Fruit fly (Drosophila melanogaster): ENCODE data around the gene Vps33B.
A peak's percentile ranks its signal among the peaks of the same experiment; 100 is the strongest.

Gene Vps33B

DNA sequence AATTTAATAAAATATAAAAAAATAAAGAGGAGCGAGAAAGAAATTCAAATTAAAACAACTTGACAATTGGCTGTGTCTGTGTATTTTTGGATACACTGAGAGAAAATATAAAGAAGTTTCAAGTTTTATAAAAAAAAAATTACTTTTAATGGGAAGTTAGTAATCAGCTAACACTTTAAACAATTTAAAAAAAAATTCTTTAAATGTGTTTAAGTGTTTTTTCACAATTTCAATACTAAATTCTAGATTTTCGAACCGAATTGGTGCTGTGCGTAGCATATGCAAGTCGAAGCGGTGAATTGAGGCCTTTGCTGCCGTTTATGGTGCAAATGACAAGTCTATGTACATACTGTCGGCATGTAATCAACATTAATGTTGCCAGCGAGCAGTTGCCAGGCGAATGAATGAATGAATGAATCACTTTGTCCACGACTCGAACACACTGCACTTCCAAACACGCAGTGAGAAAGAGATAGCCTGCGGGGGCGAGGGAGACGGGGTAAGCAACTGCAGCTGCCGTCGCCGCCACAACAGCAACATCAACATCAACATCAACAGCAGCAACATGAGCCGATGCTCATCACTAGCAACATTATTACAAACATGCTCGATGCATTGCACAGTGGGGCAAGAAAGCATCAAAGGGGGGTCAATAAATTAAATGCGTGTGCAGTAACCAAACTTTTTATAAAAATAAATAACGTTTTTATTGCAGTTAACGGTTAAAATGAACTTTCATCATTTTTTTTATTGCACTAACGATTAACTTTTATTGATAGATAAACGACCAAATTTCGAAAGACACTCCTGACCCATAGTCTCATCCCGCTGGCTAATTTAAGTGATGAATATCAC, 27.5 kb upstream of the Vps33B start (continued):
- TF ChIP-seq Spps (tag; optimal IDR thresholded peaks at IDR 0.05) (peak; percentile 79), HLH54F (GFP tag; optimal IDR thresholded peaks at IDR 0.05) (peak; percentile 4), gsb-n (tag; optimal IDR thresholded peaks at IDR 0.05) (peak; percentile 71), nmo (GFP tag; optimal IDR thresholded peaks at IDR 0.05) (peak; percentile 87), CG18619 (GFP tag; optimal IDR thresholded peaks at IDR 0.05) (peak; percentile 14), D19A (tag; optimal IDR thresholded peaks at IDR 0.05) (peak; percentile 62), nom (GFP tag; optimal IDR thresholded peaks at IDR 0.05) (peak; percentile 69), D (optimal IDR thresholded peaks at IDR 0.05) (no peak), D (GFP tag; optimal IDR thresholded peaks at IDR 0.05) (peak; percentile 60), Nf-YA (GFP tag; IDR thresholded peaks at IDR 0.05) (peak; percentile 52; the same call in 1 of the 2 replicates), Mes4 (GFP tag; optimal IDR thresholded peaks at IDR 0.05) (peak; percentile 57), Nf-YB (GFP tag; optimal IDR thresholded peaks at IDR 0.05) (peak; percentile 43), HLH3B (GFP tag; IDR thresholded peaks at IDR 0.05) (peak; percentile 79), so (GFP tag; IDR thresholded peaks at IDR 0.05) (peak; percentile 55; the same call in 1 of the 3 replicates), Awh (GFP tag; IDR thresholded peaks at IDR 0.05) (peak; percentile 84), zfh1 (GFP tag; IDR thresholded peaks at IDR 0.05) (peak; percentile 86), Dref (GFP tag; IDR thresholded peaks at IDR 0.05) (no peak), zen2 (GFP tag; IDR thresholded peaks at IDR 0.05; ENCODE audit: partially characterized antibody) (no peak), gsb (GFP tag; IDR thresholded peaks at IDR 0.05) (0 out of 2 replicates have a peak, but pooled peaks have one; percentile 33), Xbp1 (GFP tag; optimal IDR thresholded peaks at IDR 0.05) (peak; percentile 57), CG2875 (GFP tag; optimal IDR thresholded peaks at IDR 0.05) (peak; percentile 84), twi (tag; optimal IDR thresholded peaks at IDR 0.05) (peak; percentile 3), CG8765 (GFP tag; IDR thresholded peaks at IDR 0.05) (peak; percentile 35; the same call in 1 of the 2 replicates), C15 (GFP tag; IDR thresholded peaks at IDR 0.05) (no peak), CG18599 (GFP tag; optimal IDR thresholded peaks at IDR 0.05) (peak; percentile 28), Xrp1 (GFP tag; IDR thresholded peaks at IDR 0.05) (peak; percentile 90), bcd (GFP tag; optimal IDR thresholded peaks at IDR 0.05) (peak; percentile 63), lab (GFP tag; optimal IDR thresholded peaks at IDR 0.05) (peak; percentile 40), stwl (tag; optimal IDR thresholded peaks at IDR 0.05) (no peak), CG17385 (GFP tag; optimal IDR thresholded peaks at IDR 0.05) (peak; percentile 32), ewg (GFP tag; optimal IDR thresholded peaks at IDR 0.05) (peak; percentile 68), CG13424 (tag; optimal IDR thresholded peaks at IDR 0.05) (peak; percentile 59), dpn (GFP tag; optimal IDR thresholded peaks at IDR 0.05) (peak; percentile 53 to 63), da (GFP tag; optimal IDR thresholded peaks at IDR 0.05) (peak; percentile 76), CG17328 (GFP tag; IDR thresholded peaks at IDR 0.05) (peak; percentile 83), fu2 (GFP tag; optimal IDR thresholded peaks at IDR 0.05) (no peak), gcm2 (GFP tag; optimal IDR thresholded peaks at IDR 0.05) (peak; percentile 17), Ssrp (tag; optimal IDR thresholded peaks at IDR 0.05) (peak; percentile 83), CG7271 (tag; optimal IDR thresholded peaks at IDR 0.05) (peak; percentile 46), CG6254 (GFP tag; optimal IDR thresholded peaks at IDR 0.05) (peak; percentile 54), Ada2b (GFP tag; IDR thresholded peaks at IDR 0.05) (peak; percentile 34; the same call in 1 of the 2 replicates), CG2199 (GFP tag; IDR thresholded peaks at IDR 0.05) (peak; percentile 93), tio (GFP tag; optimal IDR thresholded peaks at IDR 0.05) (peak; percentile 60), HLH4C (GFP tag; IDR thresholded peaks at IDR 0.05; ENCODE audit: partially characterized antibody) (0 out of 3 replicates have a peak, but pooled peaks have one; percentile 50), CG18262 (tag; optimal IDR thresholded peaks at IDR 0.05) (peak; percentile 89), nau (GFP tag; optimal IDR thresholded peaks at IDR 0.05) (peak; percentile 48), pfk (GFP tag; optimal IDR thresholded peaks at IDR 0.05) (no peak), lmd (GFP tag; IDR thresholded peaks at IDR 0.05) (no peak; the same call in 1 of the 2 replicates)
